Worm (Caenorhabditis elegans): Measurements from ENCODE around the gene slc-25A18.2.
A peak's percentile ranks its signal among the peaks of the same experiment; 100 is the strongest.

slc-25A18.2 gene

DNA sequence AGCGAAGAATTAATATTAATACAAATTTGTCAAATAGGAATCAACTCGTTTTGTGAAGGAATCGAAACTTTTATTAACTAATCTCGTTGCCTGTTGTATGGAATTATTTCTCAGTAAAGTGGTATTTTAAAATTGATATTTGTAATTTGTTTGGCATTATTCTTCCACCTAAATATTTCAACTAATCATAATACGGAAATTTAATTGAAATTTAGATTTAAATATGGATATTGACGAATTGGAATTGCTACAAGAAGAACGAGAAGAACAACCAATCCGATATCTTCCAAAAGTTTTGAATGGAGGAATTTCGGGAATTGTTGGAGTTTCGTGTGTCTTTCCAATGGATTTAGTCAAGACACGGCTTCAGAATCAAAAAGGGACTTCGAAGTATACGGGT lies at the start of gene slc-25A18.2:
Gene slc-25A18.2 (plus strand): TSS at position 216 of the 400 bp plus-strand sequence.
- TF ChIP-seq ztf-29 (GFP tag; IDR thresholded peaks at IDR 0.05) = no peak
- TF ChIP-seq cog-1 (tag; optimal IDR thresholded peaks at IDR 0.05) = no peak
- TF ChIP-seq ztf-23 (GFP tag; IDR thresholded peaks at IDR 0.05) = no peak
- TF ChIP-seq T22C8.4 (GFP tag; IDR thresholded peaks at IDR 0.05) = no peak
- TF ChIP-seq ref-1 (GFP tag; conservative IDR thresholded peaks at IDR 0.05) = no peak
- no peak for TF ChIP-seq med-1 (GFP tag; optimal IDR thresholded peaks at IDR 0.05; ENCODE audit: insufficient read depth)
- no peak for TF ChIP-seq flt-1 (GFP tag; IDR thresholded peaks at IDR 0.05)
- TF ChIP-seq klf-2 (GFP tag; conservative IDR thresholded peaks at IDR 0.05) = no peak
- no peak for TF ChIP-seq tab-1 (GFP tag; IDR thresholded peaks at IDR 0.05)

DNA sequence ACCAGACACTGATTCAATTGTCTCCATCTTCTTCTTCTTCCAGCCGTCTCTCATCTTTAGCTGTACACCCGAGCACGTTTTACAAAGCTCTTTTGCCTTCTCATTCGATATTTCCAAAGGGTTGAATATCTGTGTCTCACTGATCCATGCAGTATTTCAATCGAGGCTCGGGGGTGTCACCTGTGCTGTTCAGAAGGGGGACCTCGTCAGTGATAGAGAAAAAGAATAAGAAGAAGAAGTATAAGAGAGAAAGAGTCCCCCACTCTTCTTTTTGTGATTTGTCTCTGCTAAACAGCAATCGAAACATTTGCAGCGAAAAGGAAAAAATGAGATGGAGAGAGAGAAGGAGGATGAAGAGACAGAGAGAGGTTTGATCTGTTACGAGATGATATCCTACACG lies 48.8 kb upstream of the slc-25A18.2 start:
- TF ChIP-seq T22C8.4 (GFP tag; IDR thresholded peaks at IDR 0.05) = no peak
- TF ChIP-seq flt-1 (GFP tag; IDR thresholded peaks at IDR 0.05) = no peak
- no peak for TF ChIP-seq klf-2 (GFP tag; conservative IDR thresholded peaks at IDR 0.05)
- TF ChIP-seq ztf-23 (GFP tag; IDR thresholded peaks at IDR 0.05) = no peak
- TF ChIP-seq ref-1 (GFP tag; conservative IDR thresholded peaks at IDR 0.05) = no peak
- no peak for TF ChIP-seq ztf-29 (GFP tag; IDR thresholded peaks at IDR 0.05)
- no peak for TF ChIP-seq tab-1 (GFP tag; IDR thresholded peaks at IDR 0.05)
- no peak for TF ChIP-seq cog-1 (tag; optimal IDR thresholded peaks at IDR 0.05)
- TF ChIP-seq med-1 (GFP tag; optimal IDR thresholded peaks at IDR 0.05; ENCODE audit: insufficient read depth) = no peak

DNA sequence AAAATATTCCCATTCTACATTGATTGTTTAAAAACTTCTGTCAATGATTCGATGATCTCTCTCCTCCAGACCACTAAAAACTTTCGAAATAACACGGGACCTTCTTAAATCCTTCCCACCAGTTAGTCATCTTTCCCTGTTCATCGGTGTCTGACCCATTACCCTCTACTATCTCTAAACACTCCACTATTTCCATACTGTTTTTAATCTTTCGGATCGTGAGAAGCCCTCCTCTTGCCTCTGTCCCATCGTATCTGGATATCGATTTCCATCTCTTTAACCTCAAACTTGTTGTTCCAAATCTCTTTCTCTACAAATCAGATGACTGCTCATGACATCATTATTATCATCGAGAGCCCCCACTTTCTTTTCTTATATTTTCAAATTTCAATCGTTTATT lies 46.5 kb upstream of the slc-25A18.2 start:
- TF ChIP-seq T22C8.4 (GFP tag; IDR thresholded peaks at IDR 0.05) = no peak
- no peak for TF ChIP-seq klf-2 (GFP tag; conservative IDR thresholded peaks at IDR 0.05)
- TF ChIP-seq flt-1 (GFP tag; IDR thresholded peaks at IDR 0.05) = no peak
- no peak for TF ChIP-seq cog-1 (tag; optimal IDR thresholded peaks at IDR 0.05)
- TF ChIP-seq ztf-29 (GFP tag; IDR thresholded peaks at IDR 0.05) = no peak
- TF ChIP-seq tab-1 (GFP tag; IDR thresholded peaks at IDR 0.05) = no peak
- TF ChIP-seq med-1 (GFP tag; optimal IDR thresholded peaks at IDR 0.05; ENCODE audit: insufficient read depth) = no peak
- no peak for TF ChIP-seq ref-1 (GFP tag; conservative IDR thresholded peaks at IDR 0.05)
- no peak for TF ChIP-seq ztf-23 (GFP tag; IDR thresholded peaks at IDR 0.05)

DNA sequence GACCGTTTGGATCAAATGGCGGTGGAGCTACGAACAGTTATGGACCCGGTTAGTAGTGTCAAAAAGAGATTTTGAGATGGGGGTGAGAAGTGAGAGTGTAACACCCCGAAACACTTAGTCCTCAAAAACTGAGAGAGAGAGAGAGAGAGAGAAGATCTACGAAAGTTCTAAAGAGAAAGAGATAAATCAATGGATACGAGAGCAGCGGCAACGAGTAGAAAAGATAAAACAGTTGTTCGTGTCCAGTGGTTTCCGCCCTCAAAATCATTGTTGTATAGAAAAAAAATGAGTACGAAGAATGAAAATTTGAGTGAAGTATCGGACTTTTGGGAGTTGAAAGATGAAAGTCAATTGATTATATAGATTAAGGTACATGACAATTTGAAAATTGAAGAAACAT lies 45.8 kb upstream of the slc-25A18.2 start:
- TF ChIP-seq ref-1 (GFP tag; conservative IDR thresholded peaks at IDR 0.05) (no peak), ztf-23 (GFP tag; IDR thresholded peaks at IDR 0.05) (no peak)

DNA sequence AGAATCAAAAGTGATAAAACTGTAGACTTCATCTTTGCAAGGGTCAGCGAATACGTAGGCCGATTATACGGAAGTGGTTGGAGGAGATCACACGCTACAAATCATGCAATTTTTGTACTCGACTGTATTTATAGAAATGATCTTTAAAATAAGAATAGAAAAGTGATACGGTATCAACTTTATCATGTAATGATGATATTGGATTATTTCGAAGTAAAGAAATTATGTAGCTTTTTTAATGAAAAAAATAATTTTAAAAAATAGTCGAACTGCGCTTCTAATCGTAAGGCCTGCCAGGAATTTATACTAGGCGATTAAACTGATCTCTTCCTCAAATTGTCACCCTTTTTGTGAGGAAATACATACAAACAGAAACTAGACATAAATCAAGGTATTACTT lies 41.0 kb upstream of the slc-25A18.2 start, which contains the start of gene B0496.11:
Gene B0496.11 (minus strand): TSS at position 101 of the 400 bp plus-strand sequence.
- TF ChIP-seq ref-1 (GFP tag; conservative IDR thresholded peaks at IDR 0.05) = no peak
- TF ChIP-seq flt-1 (GFP tag; IDR thresholded peaks at IDR 0.05) = no peak
- no peak for TF ChIP-seq ztf-29 (GFP tag; IDR thresholded peaks at IDR 0.05)
- TF ChIP-seq T22C8.4 (GFP tag; IDR thresholded peaks at IDR 0.05) = no peak
- no peak for TF ChIP-seq med-1 (GFP tag; optimal IDR thresholded peaks at IDR 0.05; ENCODE audit: insufficient read depth)
- no peak for TF ChIP-seq ztf-23 (GFP tag; IDR thresholded peaks at IDR 0.05)
- TF ChIP-seq cog-1 (tag; optimal IDR thresholded peaks at IDR 0.05) = no peak
- TF ChIP-seq klf-2 (GFP tag; conservative IDR thresholded peaks at IDR 0.05) = no peak
- no peak for TF ChIP-seq tab-1 (GFP tag; IDR thresholded peaks at IDR 0.05)

- TF ChIP-seq klf-2 (GFP tag; conservative IDR thresholded peaks at IDR 0.05) (no peak), ref-1 (GFP tag; conservative IDR thresholded peaks at IDR 0.05) (no peak), flt-1 (GFP tag; IDR thresholded peaks at IDR 0.05) (no peak), med-1 (GFP tag; optimal IDR thresholded peaks at IDR 0.05; ENCODE audit: insufficient read depth) (no peak), T22C8.4 (GFP tag; IDR thresholded peaks at IDR 0.05) (no peak), ztf-29 (GFP tag; IDR thresholded peaks at IDR 0.05) (no peak)
Observed at ce11 chrIV:7439377-7439776, 35.5 kb upstream of the slc-25A18.2 start.

ce11 chrIV:7440238-7440637 lies 34.6 kb upstream of the slc-25A18.2 start:
- TF ChIP-seq flt-1 (GFP tag; IDR thresholded peaks at IDR 0.05) (no peak), ref-1 (GFP tag; conservative IDR thresholded peaks at IDR 0.05) (no peak), T22C8.4 (GFP tag; IDR thresholded peaks at IDR 0.05) (no peak), ztf-23 (GFP tag; IDR thresholded peaks at IDR 0.05) (no peak), klf-2 (GFP tag; conservative IDR thresholded peaks at IDR 0.05) (no peak), ztf-29 (GFP tag; IDR thresholded peaks at IDR 0.05) (no peak), tab-1 (GFP tag; IDR thresholded peaks at IDR 0.05) (no peak), cog-1 (tag; optimal IDR thresholded peaks at IDR 0.05) (no peak), med-1 (GFP tag; optimal IDR thresholded peaks at IDR 0.05; ENCODE audit: insufficient read depth) (no peak)

- TF ChIP-seq flt-1 (GFP tag; IDR thresholded peaks at IDR 0.05) = 0 out of 2 replicates have a peak, but pooled peaks have one; percentile 37
Observed at ce11 chrIV:7440985-7441384, 33.9 kb upstream of the slc-25A18.2 start.

- TF ChIP-seq ztf-23 (GFP tag; IDR thresholded peaks at IDR 0.05) (no peak), ref-1 (GFP tag; conservative IDR thresholded peaks at IDR 0.05) (no peak)
Observed at ce11 chrIV:7445236-7445635, 29.6 kb upstream of the slc-25A18.2 start, which contains the start of gene valv-1. Gene valv-1, minus strand, starts transcription at chrIV:7445336.

DNA sequence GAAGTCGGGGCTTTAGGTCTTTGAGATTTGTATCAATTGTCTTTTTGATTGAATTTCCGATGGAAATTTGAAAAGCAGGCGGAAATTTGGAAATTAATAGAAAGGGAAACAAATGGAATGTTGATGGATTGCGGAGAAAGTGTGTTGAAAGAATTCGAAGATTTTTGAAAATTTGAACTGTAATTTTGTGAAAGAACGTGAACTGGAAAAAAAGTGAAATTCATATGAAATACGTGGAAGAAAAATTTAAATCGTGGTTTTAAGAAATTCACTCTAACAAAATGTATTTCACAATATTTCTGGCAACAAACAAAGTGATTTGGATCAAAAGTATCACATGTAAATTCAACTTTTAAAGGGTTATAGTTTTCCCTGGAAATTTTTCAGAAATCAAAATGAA lies 28.8 kb upstream of the slc-25A18.2 start, which contains the start of gene B0496.1:
Gene B0496.1 (plus strand): TSS at position 301 of the 400 bp plus-strand sequence.
- TF ChIP-seq klf-2 (GFP tag; conservative IDR thresholded peaks at IDR 0.05) = no peak
- TF ChIP-seq tab-1 (GFP tag; IDR thresholded peaks at IDR 0.05) = no peak
- TF ChIP-seq ztf-29 (GFP tag; IDR thresholded peaks at IDR 0.05) = no peak
- TF ChIP-seq cog-1 (tag; optimal IDR thresholded peaks at IDR 0.05) = no peak
- no peak for TF ChIP-seq ref-1 (GFP tag; conservative IDR thresholded peaks at IDR 0.05)
- TF ChIP-seq flt-1 (GFP tag; IDR thresholded peaks at IDR 0.05) = no peak
- TF ChIP-seq med-1 (GFP tag; optimal IDR thresholded peaks at IDR 0.05; ENCODE audit: insufficient read depth) = no peak
- no peak for TF ChIP-seq ztf-23 (GFP tag; IDR thresholded peaks at IDR 0.05)
- no peak for TF ChIP-seq T22C8.4 (GFP tag; IDR thresholded peaks at IDR 0.05)

DNA sequence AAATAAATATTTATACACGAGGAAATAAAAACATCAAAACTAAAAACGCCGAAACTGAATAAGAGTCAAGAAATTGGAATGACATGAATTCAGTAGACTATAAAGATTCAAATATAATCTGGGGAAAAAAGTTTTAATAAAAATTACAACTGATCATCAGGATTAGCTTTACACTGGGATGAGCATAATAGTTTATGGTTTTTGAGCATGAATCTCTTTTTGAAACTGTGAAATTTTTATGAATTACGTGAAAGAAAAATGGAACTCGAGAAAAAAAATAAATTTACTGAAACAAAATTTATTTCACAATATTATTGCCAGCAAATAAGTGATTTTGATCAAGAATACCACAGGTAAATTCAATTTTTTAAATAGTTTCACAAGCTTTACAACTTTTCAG lies 27.3 kb upstream of the slc-25A18.2 start, which contains the start of gene B0496.2:
Gene B0496.2 (plus strand): TSS at position 301 of the 400 bp plus-strand sequence.
- no peak for TF ChIP-seq cog-1 (tag; optimal IDR thresholded peaks at IDR 0.05)
- TF ChIP-seq tab-1 (GFP tag; IDR thresholded peaks at IDR 0.05) = no peak
- no peak for TF ChIP-seq ztf-29 (GFP tag; IDR thresholded peaks at IDR 0.05)
- TF ChIP-seq med-1 (GFP tag; optimal IDR thresholded peaks at IDR 0.05; ENCODE audit: insufficient read depth) = no peak
- TF ChIP-seq ref-1 (GFP tag; conservative IDR thresholded peaks at IDR 0.05) = no peak
- no peak for TF ChIP-seq klf-2 (GFP tag; conservative IDR thresholded peaks at IDR 0.05)
- no peak for TF ChIP-seq T22C8.4 (GFP tag; IDR thresholded peaks at IDR 0.05)
- no peak for TF ChIP-seq flt-1 (GFP tag; IDR thresholded peaks at IDR 0.05)
- TF ChIP-seq ztf-23 (GFP tag; IDR thresholded peaks at IDR 0.05) = no peak
